Fruit fly (Drosophila melanogaster) S2 (cell line): ENCODE data around the gene Qtzl.
"Not testable (repeated sequence)": the region's sequence is repeated elsewhere in the genome, so short reads cannot be mapped to it uniquely, and the experiment has no call there.

Source experiments
- CG8478 ChIP-seq: fragments of >200 bp; optimal IDR thresholded peaks from 2 replicates; lab custom pipeline; 2018
- CTCF ChIP-seq, 2 experiments: fragments of >200 bp; optimal IDR thresholded peaks; 2 replicates each; lab custom pipeline; 2018

Qtzl gene

DNA sequence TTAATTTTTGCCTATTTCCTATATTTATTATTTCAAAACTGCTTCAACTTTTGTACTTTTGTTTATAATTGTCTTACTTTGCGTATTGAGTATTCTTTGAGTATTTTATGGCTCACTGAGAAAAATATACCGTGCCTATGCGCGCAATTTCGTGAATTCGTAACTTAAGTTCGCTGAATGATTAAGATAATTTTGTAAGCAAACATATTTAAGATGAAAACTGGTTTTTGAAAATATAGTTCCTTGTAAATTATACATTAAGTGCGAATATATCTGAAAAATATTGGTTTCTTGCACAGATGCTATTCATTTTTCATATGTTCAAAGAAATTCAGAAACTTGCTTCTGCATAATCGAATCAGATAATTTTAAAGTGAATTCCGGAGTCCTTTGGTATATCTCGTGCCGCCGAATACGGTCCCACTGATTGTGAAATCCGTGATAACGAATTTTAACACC lies at the start of gene Qtzl, which contains the start of gene CG18789:
Gene Qtzl (plus strand): TSS at position 409 of the 459 bp plus-strand sequence.
Gene CG18789 (minus strand): TSS at position 101 of the 459 bp plus-strand sequence.
- not testable (repeated sequence) for TF ChIP-seq CG8478; CTCF (optimal IDR thresholded peaks at IDR 0.05; lab: Kevin White, UChicago)

DNA sequence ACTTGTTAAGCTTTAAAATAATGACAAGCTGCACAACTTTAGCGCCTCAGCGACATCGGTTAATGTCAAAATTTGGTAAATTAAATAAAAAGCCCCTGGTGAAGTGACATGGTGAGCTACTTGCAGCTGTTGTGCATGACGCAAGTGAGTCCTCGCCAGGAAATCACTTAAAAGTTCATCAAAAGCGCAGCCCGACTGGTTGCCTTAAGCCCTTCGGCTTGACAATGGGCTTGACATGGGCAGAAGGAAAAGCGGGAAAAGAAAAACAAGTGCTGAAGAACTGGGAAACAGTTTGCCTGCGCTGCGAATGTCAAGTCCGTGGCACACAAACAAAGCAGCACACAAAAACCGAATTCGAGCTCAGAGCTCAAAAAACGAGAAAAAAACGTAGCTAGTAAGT lies 47.9 kb upstream of the Qtzl start, which contains the start of gene CG16964:
Gene CG16964 (plus strand): TSS at position 301 of the 400 bp plus-strand sequence.
- TF ChIP-seq CG8478: no peak
- no peak for TF ChIP-seq CTCF (optimal IDR thresholded peaks at IDR 0.05; lab: Kevin White, UChicago)

DNA sequence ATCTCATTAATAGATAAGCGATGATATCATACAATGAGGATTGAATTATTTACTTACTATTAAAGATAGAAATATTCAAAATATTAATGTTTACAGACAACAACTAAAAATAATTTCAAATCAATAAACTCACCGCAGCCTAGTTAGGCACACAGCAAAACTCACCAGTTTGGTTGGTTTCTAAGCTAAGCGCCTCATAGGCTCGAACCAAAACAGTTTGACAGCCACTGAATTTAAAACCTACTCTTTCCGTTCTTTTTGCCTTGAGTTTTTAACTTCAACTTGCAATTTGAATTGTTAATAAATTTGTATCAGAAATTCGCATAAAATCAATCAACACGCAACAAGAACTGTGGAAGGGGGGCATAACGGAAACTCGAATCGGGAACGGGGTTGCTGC lies 47.1 kb upstream of the Qtzl start:
- TF ChIP-seq CTCF (optimal IDR thresholded peaks at IDR 0.05; lab: Kevin White, UChicago) (peak; percentile 25 to 57), CG8478 (no peak)

DNA sequence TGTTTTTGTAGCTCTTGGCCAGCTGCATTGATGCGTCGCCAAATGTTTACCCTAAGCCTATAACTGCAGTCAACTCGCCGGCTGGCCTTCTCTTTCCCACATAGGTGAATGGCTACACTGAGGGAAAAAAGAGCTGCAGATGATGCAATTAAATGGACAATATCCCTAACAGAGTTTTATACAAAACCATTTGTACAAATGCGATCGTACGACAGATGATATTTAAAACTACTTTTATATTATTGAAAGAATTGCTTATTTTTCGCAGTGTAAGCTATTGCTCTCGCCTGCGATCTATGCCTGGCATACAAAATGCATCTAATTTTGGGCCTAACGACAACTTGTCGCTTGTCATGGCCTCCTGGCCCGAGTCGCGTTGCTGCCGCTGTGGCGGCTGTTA lies 45.6 kb upstream of the Qtzl start:
- TF ChIP-seq CG8478 (no peak), CTCF (optimal IDR thresholded peaks at IDR 0.05; lab: Kevin White, UChicago) (no peak)

DNA sequence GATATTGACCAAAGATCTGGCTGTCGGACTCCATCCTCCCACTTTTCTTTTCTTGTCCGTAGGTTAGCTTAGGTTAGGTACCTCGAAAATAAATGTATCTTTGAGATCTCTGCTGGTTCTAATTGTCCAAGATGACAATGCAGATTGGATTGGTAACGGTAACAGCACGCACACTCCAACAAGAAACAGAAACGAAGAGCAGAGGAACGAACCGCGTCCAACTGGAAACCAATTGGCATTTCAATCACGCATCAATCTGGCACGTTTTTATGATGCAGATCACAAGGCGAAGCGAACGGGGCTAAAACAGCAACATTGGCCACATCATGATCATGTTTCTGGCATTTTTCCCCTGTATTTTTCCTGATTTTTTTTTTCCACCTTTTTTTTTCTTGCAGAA lies 39.7 kb upstream of the Qtzl start:
- TF ChIP-seq CG8478: no peak
- TF ChIP-seq CTCF (optimal IDR thresholded peaks at IDR 0.05; lab: Kevin White, UChicago): no peak

DNA sequence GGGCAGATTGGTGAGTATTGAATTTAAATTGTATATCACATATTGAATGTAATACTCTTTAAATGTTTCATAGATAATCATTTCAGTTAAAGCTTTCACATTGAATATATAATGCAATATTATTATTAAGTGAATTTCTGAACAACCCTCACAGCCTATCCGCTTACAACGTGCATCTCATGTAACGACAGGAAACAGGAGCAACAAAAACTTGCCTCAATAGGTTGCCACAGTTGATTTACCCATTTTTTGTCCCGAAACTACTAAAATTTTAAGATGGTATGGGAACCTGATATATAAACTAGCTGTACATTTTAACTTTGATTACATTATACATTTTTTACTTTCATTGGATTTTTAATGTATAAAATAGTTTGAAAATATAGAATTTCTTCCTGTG lies 36.8 kb upstream of the Qtzl start:
- TF ChIP-seq CG8478: no peak

DNA sequence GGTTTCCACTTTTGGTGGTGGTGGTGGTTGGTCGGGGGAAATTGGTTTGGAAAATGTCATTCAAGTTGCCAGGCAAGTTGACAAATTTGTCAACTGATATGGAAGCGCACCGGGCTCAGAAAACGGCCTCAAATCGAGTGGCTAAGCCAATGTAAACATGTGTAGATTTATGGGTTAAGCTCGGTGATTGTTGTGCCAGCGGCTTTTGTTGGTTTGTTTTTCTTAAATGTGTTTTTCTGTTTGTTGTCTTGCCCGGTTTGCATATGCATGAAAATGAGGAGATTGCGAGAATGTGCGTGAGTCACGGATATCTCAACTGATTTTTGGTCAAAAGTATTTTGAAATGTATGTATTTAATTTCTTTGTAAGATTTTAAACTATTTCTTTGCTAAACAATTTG lies 34.6 kb upstream of the Qtzl start:
- TF ChIP-seq CTCF (optimal IDR thresholded peaks at IDR 0.05; lab: Kevin White, UChicago) (no peak), CG8478 (no peak)

DNA sequence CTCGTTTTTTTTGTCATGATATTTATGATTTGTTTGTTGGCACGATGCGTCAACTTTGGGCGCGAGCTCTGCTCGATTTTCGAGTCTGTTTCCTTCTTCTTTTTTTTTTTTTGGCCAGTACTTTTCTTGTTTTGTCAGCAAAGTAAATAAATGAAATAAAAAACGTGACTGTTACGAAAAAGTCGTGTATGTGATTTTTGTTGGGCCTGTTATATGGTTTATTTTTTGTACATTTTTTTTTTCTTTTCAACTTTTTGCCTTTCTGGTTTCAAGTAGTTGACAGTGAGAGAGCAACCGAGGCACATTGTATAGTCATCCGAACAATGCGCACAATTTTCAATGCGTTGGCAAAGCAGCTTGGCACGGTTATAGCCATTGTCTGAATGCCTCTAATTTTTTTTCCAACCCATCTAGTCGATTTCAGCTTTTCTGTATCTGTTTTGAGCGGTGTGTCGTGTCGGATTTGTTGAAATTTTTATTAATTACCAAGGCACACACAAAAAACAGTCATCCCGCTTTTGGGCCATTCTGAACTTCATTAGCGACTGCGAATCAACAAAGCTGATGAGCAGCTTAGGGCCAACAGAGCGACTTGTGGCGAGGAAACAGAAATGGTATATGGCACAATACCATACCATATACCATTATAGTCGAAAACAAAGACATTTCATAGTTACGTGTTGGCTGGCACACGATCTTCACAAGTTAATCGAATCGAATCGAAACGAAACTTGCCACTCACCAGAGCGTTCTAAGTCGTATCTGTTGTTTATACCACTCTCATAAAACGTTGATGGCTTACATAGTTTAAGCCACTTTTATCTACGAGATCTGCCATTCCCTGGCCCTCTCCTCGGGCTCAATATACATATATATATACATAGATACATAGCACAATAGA lies 31.9 kb upstream of the Qtzl start:
- no peak for TF ChIP-seq CG8478
- no peak for TF ChIP-seq CTCF (optimal IDR thresholded peaks at IDR 0.05; lab: Kevin White, UChicago)

DNA sequence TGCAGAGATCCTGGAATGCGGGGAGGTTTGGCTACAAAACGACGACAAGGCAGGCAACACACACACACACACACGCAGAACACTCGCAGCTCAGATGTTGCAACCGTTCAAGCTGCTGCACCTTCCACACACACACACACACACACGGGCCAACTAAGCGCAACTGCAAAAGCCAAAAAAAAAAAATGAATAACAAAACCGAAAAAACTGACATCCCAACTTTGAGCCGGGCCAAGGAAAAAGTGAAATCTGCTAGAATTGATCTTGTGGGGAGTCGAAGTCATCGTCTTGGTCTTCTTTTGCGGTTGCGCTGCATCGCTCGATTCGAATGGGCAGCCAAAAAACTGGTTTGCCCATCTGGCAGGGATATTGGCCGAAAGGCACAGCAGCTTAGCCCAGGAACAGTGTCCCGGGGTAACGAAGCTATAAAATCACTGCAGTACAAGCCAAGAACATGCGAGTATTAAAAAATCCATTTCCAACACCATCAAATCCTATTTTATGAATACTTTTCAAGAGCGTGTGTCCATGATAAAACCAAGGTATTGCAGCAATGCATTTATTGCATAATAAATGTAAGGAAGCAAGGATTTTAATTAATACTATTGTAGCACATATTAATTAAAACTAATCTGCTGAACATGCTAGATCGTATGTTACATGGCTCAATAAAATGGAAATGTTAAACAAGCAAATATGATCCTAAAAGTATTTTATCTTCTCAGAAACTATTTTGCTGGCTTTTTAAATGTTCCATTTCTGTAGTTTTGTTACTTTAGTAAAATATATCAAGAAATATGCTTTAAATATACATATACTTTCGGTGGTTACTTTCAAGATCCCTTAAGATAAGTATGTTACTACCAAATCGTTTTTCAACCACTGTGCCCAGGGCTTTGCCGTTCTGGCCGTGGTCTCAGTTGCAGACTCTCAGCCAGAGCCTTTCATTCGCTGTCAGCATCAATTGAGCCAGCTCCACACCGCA lies 29.6 kb upstream of the Qtzl start:
- TF ChIP-seq CTCF (optimal IDR thresholded peaks at IDR 0.05; lab: Kevin White, UChicago) (no peak), CG8478 (no peak)

DNA sequence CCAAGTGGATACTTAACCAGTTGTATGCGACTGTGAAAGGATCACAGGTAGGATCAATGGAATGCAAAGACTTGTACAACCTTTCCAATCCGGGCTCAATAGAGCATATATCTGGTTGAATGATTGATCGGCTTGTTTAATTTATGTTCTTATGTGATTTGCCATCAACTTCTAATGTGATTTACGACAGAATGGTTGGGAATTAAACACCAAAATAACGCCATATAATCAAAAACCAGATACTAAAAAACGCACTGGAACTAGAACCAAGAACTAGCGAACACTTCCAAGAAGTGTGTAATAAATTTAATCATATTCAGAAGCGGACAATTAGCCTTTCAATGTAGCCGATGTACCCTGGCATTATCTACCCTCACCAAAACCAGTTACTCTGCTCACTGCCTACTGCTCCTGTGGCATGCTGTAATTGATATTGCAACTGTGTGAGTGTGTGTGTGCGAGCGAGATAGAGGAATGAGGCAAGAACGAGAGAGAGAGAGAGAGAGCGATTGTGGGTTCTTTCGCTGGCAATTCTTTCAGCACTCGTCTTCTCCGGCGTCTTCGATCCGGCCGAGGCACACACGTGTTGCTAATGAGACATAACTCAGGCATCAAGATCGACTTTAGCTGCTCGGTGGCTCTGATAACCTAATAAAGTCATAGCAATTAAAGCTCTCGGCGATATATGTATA lies 26.8 kb upstream of the Qtzl start:
- TF ChIP-seq CTCF (optimal IDR thresholded peaks at IDR 0.05; lab: Kevin White, UChicago) (no peak), CG8478 (no peak)

DNA sequence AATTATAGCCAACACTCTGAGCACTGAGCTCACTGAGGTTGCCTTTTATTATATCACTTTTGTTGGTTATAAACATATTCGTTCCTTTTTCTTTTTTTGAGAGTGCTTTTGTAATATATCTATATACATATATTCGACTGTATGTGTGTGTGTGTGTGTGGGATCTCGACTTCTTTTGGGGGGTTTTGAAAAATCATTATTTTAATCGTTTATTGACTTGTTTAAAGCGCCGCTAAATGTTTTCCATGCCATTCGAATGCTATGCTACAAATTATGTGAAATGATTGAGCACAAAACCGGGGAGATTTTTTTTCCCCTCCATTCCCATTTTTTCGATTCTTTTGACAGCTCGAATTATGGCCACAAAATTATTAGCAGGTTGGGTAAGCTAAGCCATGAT lies 26.1 kb upstream of the Qtzl start:
- no peak for TF ChIP-seq CTCF (optimal IDR thresholded peaks at IDR 0.05; lab: Kevin White, UChicago)
- TF ChIP-seq CG8478: no peak

DNA sequence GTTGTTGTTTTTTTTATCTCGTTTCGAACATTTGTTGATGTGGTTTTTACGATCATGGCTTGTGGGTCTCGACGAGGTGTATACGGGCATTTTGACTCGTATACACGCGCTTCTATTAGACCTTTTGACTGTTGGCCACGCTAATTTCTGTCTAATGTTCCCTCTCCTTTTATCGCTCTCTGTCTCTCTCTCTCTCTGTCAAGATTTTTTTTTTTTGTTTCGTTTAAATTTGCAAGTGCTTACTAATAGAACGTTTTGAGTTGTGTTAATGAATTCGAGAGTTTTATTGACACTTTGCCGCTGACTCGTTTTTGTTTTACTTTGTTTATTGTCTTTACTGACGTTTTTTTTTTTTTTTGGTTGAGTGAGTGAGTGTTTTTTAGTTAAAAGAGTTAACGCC lies 25.2 kb upstream of the Qtzl start:
- TF ChIP-seq CG8478 (no peak), CTCF (optimal IDR thresholded peaks at IDR 0.05; lab: Kevin White, UChicago) (no peak)

DNA sequence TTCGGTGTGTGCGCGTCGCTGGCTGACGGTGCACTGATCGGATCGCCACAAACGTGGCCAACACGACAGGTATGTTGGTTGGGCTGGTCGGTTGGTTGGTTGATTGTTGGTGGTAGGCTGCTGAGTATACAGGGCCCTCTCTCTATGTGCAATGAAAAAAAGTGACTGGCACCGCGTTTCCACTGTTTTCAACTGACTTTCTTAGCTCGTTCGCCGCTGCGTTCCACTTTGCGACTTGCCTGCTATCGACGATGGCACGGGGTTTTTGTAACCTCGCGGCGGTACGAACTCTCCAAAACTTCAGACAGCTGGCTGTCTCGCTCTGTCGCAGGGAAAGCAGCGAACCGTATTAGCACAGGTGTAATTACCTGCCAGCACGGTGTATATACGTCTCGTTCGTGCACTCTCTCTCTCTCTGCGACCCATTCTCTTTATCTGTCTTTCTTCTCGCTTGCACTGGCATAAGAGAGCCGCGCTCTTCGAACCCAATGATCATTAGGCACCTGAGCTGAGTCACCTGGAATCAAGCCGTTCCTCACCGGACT lies 24.6 kb upstream of the Qtzl start:
- TF ChIP-seq CTCF (optimal IDR thresholded peaks at IDR 0.05; lab: Kevin White, UChicago) (no peak), CG8478 (no peak)

DNA sequence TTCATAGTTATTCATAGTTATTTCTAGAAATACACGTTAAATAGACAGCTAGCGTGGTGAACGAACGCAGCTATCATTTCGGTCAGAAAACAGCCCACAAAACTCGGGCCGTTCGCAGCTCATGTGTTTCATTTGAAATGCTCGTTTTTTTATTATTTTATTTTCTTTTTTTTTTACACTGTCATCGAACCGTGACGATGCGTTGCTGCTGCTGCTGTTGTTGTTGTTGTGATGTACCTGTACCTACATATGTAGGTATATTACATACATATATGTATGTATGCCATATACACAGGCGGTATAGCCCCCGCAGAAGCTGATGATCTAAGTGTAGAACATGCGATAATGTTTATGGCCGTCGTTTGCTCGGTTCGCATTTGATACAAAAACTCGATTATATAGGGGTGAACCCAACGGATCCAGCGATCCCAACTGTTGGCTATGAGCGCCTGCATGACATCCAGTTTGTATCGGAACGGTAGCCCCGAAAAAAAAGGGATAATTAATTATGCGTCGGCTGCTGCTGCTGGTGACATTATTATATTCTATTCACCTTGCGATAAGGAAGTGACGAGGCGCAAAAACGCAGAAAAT lies 22.3 kb upstream of the Qtzl start:
- TF ChIP-seq CG8478 (no peak), CTCF (optimal IDR thresholded peaks at IDR 0.05; lab: Kevin White, UChicago) (no peak)
